Worm (Caenorhabditis elegans): ENCODE results near the gene F20D12.12.

F20D12.12 gene

DNA sequence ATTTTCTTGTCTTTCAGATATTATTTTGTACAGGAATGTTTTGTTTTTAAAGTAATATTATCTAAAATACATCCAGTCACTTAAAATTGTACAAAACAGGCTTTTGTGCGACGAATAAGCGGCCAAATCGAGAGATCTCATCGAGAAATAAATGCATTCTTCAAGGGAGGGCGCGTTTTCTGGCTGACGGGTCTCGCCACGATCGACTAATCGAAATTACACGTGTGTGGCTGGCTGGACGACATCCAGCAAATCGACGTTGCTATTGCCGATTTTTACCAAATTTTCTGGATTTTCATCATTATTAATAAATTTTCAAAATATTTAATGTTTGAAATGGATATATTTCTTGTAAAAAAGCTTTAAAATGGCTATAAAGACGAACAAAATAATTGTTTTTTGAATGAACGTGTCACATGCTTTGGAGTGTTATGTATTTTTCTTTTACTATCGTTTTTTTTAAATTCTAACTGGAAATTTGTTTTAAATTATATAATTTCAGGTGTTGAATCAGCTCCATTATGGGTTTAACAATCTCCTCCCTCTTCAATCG, 34.9 kb downstream of the F20D12.12 start, which contains the start of gene arf-5 (continued):
- TF ChIP-seq lin-1 (GFP tag; IDR thresholded peaks at IDR 0.05) (no peak), zip-11 (GFP tag; IDR thresholded peaks at IDR 0.05) (no peak), hlh-11 (tag; optimal IDR thresholded peaks at IDR 0.05) (peak; percentile 31), ceh-82 (tag; optimal IDR thresholded peaks at IDR 0.05) (no peak), nhr-11 (tag; optimal IDR thresholded peaks at IDR 0.05) (no peak), F26F4.8 (GFP tag; conservative IDR thresholded peaks at IDR 0.05) (no peak), ztf-7 (tag; optimal IDR thresholded peaks at IDR 0.05) (no peak), hlh-30 (tag; optimal IDR thresholded peaks at IDR 0.05; ENCODE audit: insufficient read depth) (peak; percentile 64), ztf-11 (tag; optimal IDR thresholded peaks at IDR 0.05) (no peak), nhr-28 (tag; optimal IDR thresholded peaks at IDR 0.05) (no peak), nhr-6 (tag; optimal IDR thresholded peaks at IDR 0.05) (peak; percentile 2), egl-43 (GFP tag; IDR thresholded peaks at IDR 0.05) (no peak), T26A8.4 (GFP tag; IDR thresholded peaks at IDR 0.05) (no peak), ceh-62 (tag; optimal IDR thresholded peaks at IDR 0.05) (no peak), hif-1 (tag; optimal IDR thresholded peaks at IDR 0.05) (no peak), nhr-41 (GFP tag; IDR thresholded peaks at IDR 0.05) (no peak), aha-1 (tag) (no peak), lin-29 (GFP tag; IDR thresholded peaks at IDR 0.05) (no peak), dve-1 (tag; optimal IDR thresholded peaks at IDR 0.05; ENCODE audit: insufficient read depth) (peak; percentile 40), set-16 (GFP tag; IDR thresholded peaks at IDR 0.05) (no peak), ctbp-1 (GFP tag; IDR thresholded peaks at IDR 0.05) (no peak), daf-16 (GFP tag; optimal IDR thresholded peaks at IDR 0.05) (no peak), daf-16 (tag; optimal IDR thresholded peaks at IDR 0.05) (peak; percentile 17), R02D3.7 (tag; optimal IDR thresholded peaks at IDR 0.05) (no peak), mdl-1 (tag; optimal IDR thresholded peaks at IDR 0.05) (peak in 1 of 2 experiments; percentile 82), Y75B8A.6 (GFP tag; IDR thresholded peaks at IDR 0.05) (no peak), ZK337.2 (GFP tag; IDR thresholded peaks at IDR 0.05) (no peak), lsy-2 (tag; optimal IDR thresholded peaks at IDR 0.05) (peak in 1 of 2 experiments; percentile 61), Y5F2A.4 (GFP tag; optimal IDR thresholded peaks at IDR 0.05) (no peak), F49E8.2 (tag; optimal IDR thresholded peaks at IDR 0.05; ENCODE audit: borderline replicate concordance) (no peak), lin-38 (GFP tag; IDR thresholded peaks at IDR 0.05) (no peak), saeg-2 (GFP tag; IDR thresholded peaks at IDR 0.05) (no peak), mes-2 (tag; optimal IDR thresholded peaks at IDR 0.05; ENCODE audit: poor library complexity, severe bottlenecking) (no peak), sdz-12 (GFP tag; optimal IDR thresholded peaks at IDR 0.05) (no peak), nhr-77 (tag; optimal IDR thresholded peaks at IDR 0.05) (no peak), lin-13 (GFP tag; optimal IDR thresholded peaks at IDR 0.05) (no peak), T20F7.1 (GFP tag; optimal IDR thresholded peaks at IDR 0.05) (peak; percentile 33), dpl-1 (GFP tag; optimal IDR thresholded peaks at IDR 0.05) (peak; percentile 42), F37D6.2 (tag; optimal IDR thresholded peaks at IDR 0.05) (no peak), mep-1 (tag; optimal IDR thresholded peaks at IDR 0.05) (peak; percentile 53), zfp-3 (GFP tag; conservative IDR thresholded peaks at IDR 0.05) (no peak), fos-1 (tag; optimal IDR thresholded peaks at IDR 0.05) (no peak), fkh-10 (GFP tag; optimal IDR thresholded peaks at IDR 0.05) (no peak), madf-9 (GFP tag; conservative IDR thresholded peaks at IDR 0.05) (no peak), ama-1 (optimal IDR thresholded peaks at IDR 0.05) (no peak), unc-62 (GFP tag; optimal IDR thresholded peaks at IDR 0.05 in 1 of 2) (no peak), unc-62 (tag; optimal IDR thresholded peaks at IDR 0.05) (no peak), Y48G9A.11 (GFP tag; IDR thresholded peaks at IDR 0.05) (no peak), arid-1 (GFP tag; conservative IDR thresholded peaks at IDR 0.05) (no peak), pha-4 (GFP tag; IDR thresholded peaks at IDR 0.05) (no peak), pha-4 (tag; optimal IDR thresholded peaks at IDR 0.05) (no peak), lim-7 (GFP tag; IDR thresholded peaks at IDR 0.05) (no peak)

All from whole organism, L4 larva.